Fruit fly (Drosophila melanogaster) whole organism, adult: ENCODE results near the gene CG6664.

Experiments used
- CG11617 ChIP-seq: fragments of 200-800 bp; sonication (Bioruptor generic); optimal IDR thresholded peaks from 2 replicates; lab custom pipeline; 2017; ENCODE audit warnings: mild to moderate bottlenecking, missing biosample characterization, missing genetic modification reagents, missing genetic modification characterization
- CG12768 ChIP-seq: fragments of 200-800 bp; sonication (Bioruptor generic); optimal IDR thresholded peaks from 2 replicates; lab custom pipeline; 2017; ENCODE audit warnings: missing biosample characterization, missing genetic modification characterization, mild to moderate bottlenecking, moderate library complexity, missing genetic modification reagents
- CG14711 ChIP-seq: fragments of 200-800 bp; sonication (Bioruptor generic); optimal IDR thresholded peaks from 2 replicates; lab custom pipeline; 2018; ENCODE audit warnings: missing biosample characterization, mild to moderate bottlenecking, missing genetic modification characterization, moderate library complexity
- CG1620 ChIP-seq: fragments of 200-800 bp; sonication (Bioruptor generic); optimal IDR thresholded peaks from 2 replicates; lab custom pipeline; 2016; ENCODE audit warnings: missing biosample characterization, missing genetic modification characterization
- CG33017 ChIP-seq: fragments of 200-800 bp; sonication (Bioruptor generic); optimal IDR thresholded peaks from 2 replicates; lab custom pipeline; 2018; ENCODE audit warnings: missing biosample characterization, mild to moderate bottlenecking, missing genetic modification characterization, moderate library complexity
- CG5204 ChIP-seq: fragments of 200-800 bp; sonication (Bioruptor generic); optimal IDR thresholded peaks from 2 replicates; lab custom pipeline; 2016; ENCODE audit warnings: missing biosample characterization, missing genetic modification characterization
- CG7045 ChIP-seq: fragments of 200-800 bp; sonication (Bioruptor generic); optimal IDR thresholded peaks from 2 replicates; lab custom pipeline; 2017; ENCODE audit warnings: missing biosample characterization, mild to moderate bottlenecking, missing genetic modification characterization
- CG7101 ChIP-seq: fragments of 200-800 bp; sonication (Bioruptor generic); optimal IDR thresholded peaks from 2 replicates; lab custom pipeline; 2018; ENCODE audit warnings: missing biosample characterization, mild to moderate bottlenecking, missing genetic modification characterization, moderate library complexity
- Clk ChIP-seq: fragments of 200-800 bp; sonication (Bioruptor generic); optimal IDR thresholded peaks from 2 replicates; lab custom pipeline; 2017; ENCODE audit warnings: missing biosample characterization, missing genetic modification characterization
- Crg-1 ChIP-seq: fragments of 200-800 bp; sonication (Bioruptor generic); optimal IDR thresholded peaks from 2 replicates; lab custom pipeline; 2016; ENCODE audit warnings: missing biosample characterization, missing genetic modification characterization
- Hr96 ChIP-seq: fragments of 200-800 bp; sonication (Bioruptor generic); optimal IDR thresholded peaks from 2 replicates; lab custom pipeline; 2016; ENCODE audit warnings: missing biosample characterization, missing genetic modification characterization
- Mnt ChIP-seq: fragments of 200-800 bp; sonication (Bioruptor generic); optimal IDR thresholded peaks from 2 replicates; lab custom pipeline; 2016; ENCODE audit warnings: missing biosample characterization, mild to moderate bottlenecking, missing genetic modification characterization
- bab1 ChIP-seq: fragments of 200-800 bp; sonication (Bioruptor generic); optimal IDR thresholded peaks from 3 replicates; lab custom pipeline; 2019; ENCODE audit warnings: missing biosample characterization, mild to moderate bottlenecking, missing genetic modification characterization, moderate library complexity
- cic ChIP-seq: fragments of 200-800 bp; sonication (Bioruptor generic); optimal IDR thresholded peaks from 2 replicates; lab custom pipeline; 2017; ENCODE audit warnings: missing biosample characterization, mild to moderate bottlenecking, missing genetic modification characterization, moderate library complexity
- cnc ChIP-seq, 2 experiments: fragments of >200 bp; optimal IDR thresholded peaks; 2 replicates each; lab custom pipeline; 2017
- kay ChIP-seq: fragments of 200-800 bp; sonication (Bioruptor generic); peaks from one replicate; lab custom pipeline; 2016; ENCODE audit warnings: missing biosample characterization, missing genetic modification characterization, borderline replicate concordance
- ovo ChIP-seq: fragments of 200-800 bp; sonication (Bioruptor generic); optimal IDR thresholded peaks from 2 replicates; lab custom pipeline; 2016; ENCODE audit warnings: missing biosample characterization, missing genetic modification characterization
- pad ChIP-seq: fragments of 200-800 bp; sonication (Bioruptor generic); optimal IDR thresholded peaks from 3 replicates; lab custom pipeline; 2017; ENCODE audit warnings: missing biosample characterization, missing genetic modification characterization, mild to moderate bottlenecking, moderate library complexity, missing genetic modification reagents
- tj ChIP-seq: fragments of 200-800 bp; sonication (Bioruptor generic); optimal IDR thresholded peaks from 3 replicates; lab custom pipeline; 2017; ENCODE audit warnings: missing biosample characterization, mild to moderate bottlenecking, missing genetic modification characterization, moderate library complexity
- toe ChIP-seq: fragments of 200-800 bp; sonication (Bioruptor generic); optimal IDR thresholded peaks from 2 replicates; lab custom pipeline; 2016; ENCODE audit warnings: missing biosample characterization, missing genetic modification characterization

The CG6664 gene

dm6 chr3L:17003251-17004171 lies 12.5 kb downstream of the CG6664 start:
- TF ChIP-seq Hr96 (GFP tag; lab: Kevin White, UChicago) (no peak), bab1 (GFP tag; lab: Kevin White, UChicago) (no peak), Crg-1 (GFP tag; lab: Kevin White, UChicago) (peak; percentile 45), cic (GFP tag; lab: Kevin White, UChicago) (peak; percentile 31), CG7045 (GFP tag; lab: Kevin White, UChicago) (peak; percentile 31), CG33017 (tag; lab: Kevin White, UChicago) (no peak), CG7101 (tag; lab: Kevin White, UChicago) (no peak), toe (GFP tag; lab: Kevin White, UChicago) (no peak), ovo (GFP tag; lab: Kevin White, UChicago) (peak; percentile 25), CG5204 (no peak), Mnt (GFP tag; lab: Kevin White, UChicago) (no peak), CG11617 (GFP tag; lab: Kevin White, UChicago) (no peak), kay (GFP tag; lab: Kevin White, UChicago) (no peak), CG14711 (tag; lab: Kevin White, UChicago) (no peak), cnc (optimal IDR thresholded peaks at IDR 0.05; lab: Kevin White, UChicago) (no peak), CG1620 (GFP tag; lab: Kevin White, UChicago) (no peak), Clk (GFP tag; lab: Kevin White, UChicago) (no peak), CG12768 (GFP tag; lab: Kevin White, UChicago) (peak; percentile 49), tj (GFP tag; lab: Kevin White, UChicago) (peak; percentile 99), pad (peak; percentile 35)

dm6 chr3L:17002140-17002849 lies 13.7 kb downstream of the CG6664 start:
- TF ChIP-seq CG33017 (tag; lab: Kevin White, UChicago) (no peak), CG12768 (GFP tag; lab: Kevin White, UChicago) (peak; percentile 5), cic (GFP tag; lab: Kevin White, UChicago) (peak; percentile 19), cnc (optimal IDR thresholded peaks at IDR 0.05; lab: Kevin White, UChicago) (peak in 1 of 2 experiments; percentile 19)

- peak; percentile 63 for TF ChIP-seq CG7045 (GFP tag; lab: Kevin White, UChicago)
- TF ChIP-seq kay (GFP tag; lab: Kevin White, UChicago), result no peak
- TF ChIP-seq toe (GFP tag; lab: Kevin White, UChicago), result peak; percentile 14
- no peak for TF ChIP-seq Clk (GFP tag; lab: Kevin White, UChicago)
- peak; percentile 9 for TF ChIP-seq CG11617 (GFP tag; lab: Kevin White, UChicago)
- TF ChIP-seq cic (GFP tag; lab: Kevin White, UChicago), result peak; percentile 38
- TF ChIP-seq CG1620 (GFP tag; lab: Kevin White, UChicago), result no peak
- peak; percentile 33 for TF ChIP-seq Mnt (GFP tag; lab: Kevin White, UChicago)
- no peak for TF ChIP-seq CG14711 (tag; lab: Kevin White, UChicago)
- TF ChIP-seq CG7101 (tag; lab: Kevin White, UChicago), result peak; percentile 33
- TF ChIP-seq tj (GFP tag; lab: Kevin White, UChicago), result no peak
- TF ChIP-seq pad, result peak; percentile 2
- TF ChIP-seq CG33017 (tag; lab: Kevin White, UChicago), result peak; percentile 21
- TF ChIP-seq CG5204, result no peak
- no peak for TF ChIP-seq ovo (GFP tag; lab: Kevin White, UChicago)
- TF ChIP-seq CG12768 (GFP tag; lab: Kevin White, UChicago), result peak; percentile 69
- no peak for TF ChIP-seq cnc (optimal IDR thresholded peaks at IDR 0.05; lab: Kevin White, UChicago)
Observed at dm6 chr3L:17001055-17001454, 14.9 kb downstream of the CG6664 start.

dm6 chr3L:17000289-17000688 lies 15.7 kb downstream of the CG6664 start:
- TF ChIP-seq pad (no peak), CG7045 (GFP tag; lab: Kevin White, UChicago) (peak; percentile 43), cic (GFP tag; lab: Kevin White, UChicago) (peak; percentile 69), bab1 (GFP tag; lab: Kevin White, UChicago) (peak; percentile 15), CG33017 (tag; lab: Kevin White, UChicago) (peak; percentile 58), CG12768 (GFP tag; lab: Kevin White, UChicago) (peak; percentile 97), CG11617 (GFP tag; lab: Kevin White, UChicago) (peak; percentile 45), toe (GFP tag; lab: Kevin White, UChicago) (no peak), CG7101 (tag; lab: Kevin White, UChicago) (peak; percentile 36), Hr96 (GFP tag; lab: Kevin White, UChicago) (peak; percentile 86), Crg-1 (GFP tag; lab: Kevin White, UChicago) (peak; percentile 4), cnc (optimal IDR thresholded peaks at IDR 0.05; lab: Kevin White, UChicago) (no peak), Clk (GFP tag; lab: Kevin White, UChicago) (peak; percentile 64), tj (GFP tag; lab: Kevin White, UChicago) (peak; percentile 27), CG1620 (GFP tag; lab: Kevin White, UChicago) (no peak), CG14711 (tag; lab: Kevin White, UChicago) (no peak), ovo (GFP tag; lab: Kevin White, UChicago) (no peak), kay (GFP tag; lab: Kevin White, UChicago) (no peak), CG5204 (no peak), Mnt (GFP tag; lab: Kevin White, UChicago) (peak; percentile 64)
